Worm (Caenorhabditis elegans) whole organism, L2 larva: ENCODE data around the gene C33D9.8.

Experiments used
- C34F6.9 ChIP-seq: fragments of 150-350 bp; optimal IDR thresholded peaks from 2 replicates; lab custom pipeline; 2014; ENCODE audit warnings: missing biosample characterization, missing genetic modification characterization
- R02D3.7 ChIP-seq: fragments of 150-350 bp; optimal IDR thresholded peaks from 2 replicates; lab custom pipeline; 2014; ENCODE audit warnings: missing biosample characterization, missing genetic modification characterization
- ama-1 ChIP-seq: fragments of 150-350 bp; optimal IDR thresholded peaks from 2 replicates; lab custom pipeline; 2018; ENCODE audit warnings: inconsistent platforms
- gmeb-1 ChIP-seq: fragments of 150-350 bp; optimal IDR thresholded peaks from 2 replicates; lab custom pipeline; 2014; ENCODE audit warnings: missing biosample characterization, missing genetic modification characterization
- lin-39 ChIP-seq: fragments of 150-350 bp; optimal IDR thresholded peaks from 2 replicates; lab custom pipeline; 2014; ENCODE audit warnings: missing biosample characterization, missing genetic modification reagents, missing genetic modification characterization
- skn-1 ChIP-seq: sonication (generic microtip); optimal IDR thresholded peaks from 2 replicates; lab custom pipeline; 2017; ENCODE audit warnings: missing biosample characterization, missing genetic modification characterization
- snpc-4 ChIP-seq: fragments of 150-350 bp; optimal IDR thresholded peaks from 2 replicates; lab custom pipeline; 2014; ENCODE audit warnings: missing biosample characterization, missing genetic modification characterization
- unc-39 ChIP-seq: fragments of 150-350 bp; optimal IDR thresholded peaks from 2 replicates; lab custom pipeline; 2014; ENCODE audit warnings: missing biosample characterization, missing genetic modification characterization
- unc-62 ChIP-seq: fragments of 150-350 bp; optimal IDR thresholded peaks from 2 replicates; lab custom pipeline; 2014; ENCODE audit warnings: missing biosample characterization, missing genetic modification reagents, missing genetic modification characterization
- ztf-4 ChIP-seq: fragments of 150-350 bp; optimal IDR thresholded peaks from 2 replicates; lab custom pipeline; 2014; ENCODE audit warnings: missing biosample characterization, missing genetic modification characterization

DNA sequence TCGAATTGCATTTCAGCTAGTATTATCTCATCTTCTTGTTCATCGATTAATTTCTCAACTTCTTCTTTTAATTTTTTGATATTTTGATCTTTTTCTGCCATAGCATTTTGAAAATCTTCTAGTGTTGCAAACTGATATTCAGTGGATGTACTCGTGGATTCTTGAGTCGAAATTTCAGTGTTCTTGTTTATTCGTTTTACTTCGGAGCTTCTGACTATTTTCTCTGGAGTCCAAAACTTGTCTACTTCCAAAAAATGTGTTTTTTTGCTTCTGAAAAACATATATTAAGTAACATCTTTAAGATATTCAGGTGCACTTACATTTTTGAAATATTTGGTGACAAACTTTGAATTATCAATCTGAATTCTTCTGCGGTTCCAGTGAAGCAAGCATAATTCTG, 17.0 kb downstream of the C33D9.8 start, which contains the start of gene F20C5.5:
- TF ChIP-seq skn-1 (tag; lab: Kevin White, UChicago) (no peak), unc-39 (tag; lab: Kevin White, UChicago) (no peak), snpc-4 (tag; lab: Kevin White, UChicago) (no peak), unc-62 (GFP tag; lab: Kevin White, UChicago) (no peak), gmeb-1 (tag; lab: Kevin White, UChicago) (no peak), lin-39 (tag; lab: Kevin White, UChicago) (no peak), R02D3.7 (no peak), ama-1 (lab: Kevin White, UChicago) (no peak), C34F6.9 (no peak), ztf-4 (tag; lab: Kevin White, UChicago) (no peak)
